Fruit fly (Drosophila melanogaster) whole organism, embryonic: ENCODE results near the gene prd.

Source experiments
- Bteb2 ChIP-seq: fragments of 200-800 bp; sonication (Bioruptor generic); optimal IDR thresholded peaks from 2 replicates; lab custom pipeline; 2016; ENCODE audit warnings: missing biosample characterization, missing genetic modification characterization
- CG1024 ChIP-seq: fragments of 200-800 bp; sonication (Bioruptor generic); IDR thresholded peaks from 2 replicates; pipeline ENCODE4 v1.3.6; 2022; ENCODE audit warnings: missing biosample characterization, missing genetic modification characterization
- CG10959 ChIP-seq: fragments of 200-800 bp; sonication (Bioruptor generic); IDR thresholded peaks from 2 replicates; pipeline ENCODE4 v1.3.6; 2022; ENCODE audit warnings: missing biosample characterization, missing genetic modification characterization
- CG14050 ChIP-seq: fragments of 200-800 bp; sonication (Bioruptor generic); IDR thresholded peaks from 3 replicates; pipeline ENCODE4 v1.3.6; 2022; ENCODE audit warnings: missing biosample characterization, missing genetic modification characterization
- CG14710 ChIP-seq: fragments of 200-800 bp; sonication (Bioruptor generic); optimal IDR thresholded peaks from 3 replicates; lab custom pipeline; 2019; ENCODE audit warnings: missing biosample characterization, mild to moderate bottlenecking, missing genetic modification characterization, moderate library complexity
- CG16813 ChIP-seq: fragments of 200-800 bp; sonication (Bioruptor generic); IDR thresholded peaks from 3 replicates; pipeline ENCODE4 v1.3.6; 2022; ENCODE audit warnings: missing biosample characterization, missing genetic modification characterization; ENCODE audit not compliant: partially characterized antibody
- CG17361 ChIP-seq: fragments of 200-800 bp; sonication (Bioruptor generic); IDR thresholded peaks from 3 replicates; pipeline ENCODE4 v1.3.6; 2022; ENCODE audit warnings: missing biosample characterization, missing genetic modification characterization
- CG18262 ChIP-seq: fragments of 200-800 bp; optimal IDR thresholded peaks from 3 replicates; lab custom pipeline; 2019; ENCODE audit warnings: missing biosample characterization, mild to moderate bottlenecking, missing genetic modification characterization, moderate library complexity
- CG2712 ChIP-seq: fragments of 200-800 bp; optimal IDR thresholded peaks from 3 replicates; lab custom pipeline; 2019; ENCODE audit warnings: missing biosample characterization, mild to moderate bottlenecking, missing genetic modification characterization, moderate library complexity
- CG32532 ChIP-seq: fragments of 200-800 bp; sonication (Bioruptor generic); IDR thresholded peaks from 2 replicates; pipeline ENCODE4 v1.3.6; 2022; ENCODE audit warnings: missing biosample characterization, missing genetic modification characterization
- CG42726 ChIP-seq: fragments of 200-800 bp; sonication (Bioruptor generic); IDR thresholded peaks from 2 replicates; pipeline ENCODE4 v1.3.6; 2022; ENCODE audit warnings: missing biosample characterization, missing genetic modification characterization; ENCODE audit not compliant: partially characterized antibody
- CG6654 ChIP-seq: fragments of 200-800 bp; sonication (Bioruptor generic); optimal IDR thresholded peaks from 2 replicates; lab custom pipeline; 2017; ENCODE audit warnings: missing biosample characterization, mild to moderate bottlenecking, missing genetic modification characterization
- CG6765 ChIP-seq: fragments of 200-800 bp; sonication (Bioruptor generic); optimal IDR thresholded peaks from 3 replicates; lab custom pipeline; 2017; ENCODE audit warnings: missing biosample characterization, mild to moderate bottlenecking, missing genetic modification characterization
- CG7963 ChIP-seq: fragments of 200-800 bp; sonication (Bioruptor generic); IDR thresholded peaks from 3 replicates; pipeline ENCODE4 v1.3.6; 2022; ENCODE audit warnings: missing biosample characterization, missing genetic modification characterization; ENCODE audit not compliant: partially characterized antibody
- CHES-1-like ChIP-seq: fragments of 200-800 bp; sonication (Bioruptor generic); optimal IDR thresholded peaks from 2 replicates; lab custom pipeline; 2016; ENCODE audit warnings: missing biosample characterization, missing genetic modification characterization
- Doc3 ChIP-seq: fragments of 200-800 bp; sonication (Bioruptor generic); IDR thresholded peaks from 3 replicates; pipeline ENCODE4 v1.3.6; 2022; ENCODE audit warnings: missing biosample characterization, missing genetic modification characterization; ENCODE audit not compliant: partially characterized antibody
- Drgx ChIP-seq: fragments of 200-800 bp; sonication (Bioruptor generic); IDR thresholded peaks from 2 replicates; pipeline ENCODE4 v1.3.6; 2022; ENCODE audit warnings: missing biosample characterization, missing genetic modification characterization
- E2f1 ChIP-seq: fragments of 200-800 bp; sonication (Bioruptor generic); IDR thresholded peaks from 2 replicates; pipeline ENCODE4 v1.3.6; 2022; ENCODE audit warnings: missing biosample characterization, missing genetic modification characterization
- Eip74EF ChIP-seq, 2 experiments: fragments of 200-800 bp in 1 of 2; fragments of >200 bp in 1 of 2; sonication (Bioruptor generic) in 1 of 2; optimal IDR thresholded peaks; 2 replicates each; lab custom pipeline; 2017 to 2019; ENCODE audit warnings: missing biosample characterization in 2 of 2, missing genetic modification characterization in 2 of 2, mild to moderate bottlenecking in 1 of 2, moderate library complexity in 1 of 2
- Jarid2 ChIP-seq: fragments of 200-800 bp; sonication (Bioruptor generic); optimal IDR thresholded peaks from 3 replicates; lab custom pipeline; 2017; ENCODE audit warnings: mild to moderate bottlenecking, missing biosample characterization, missing genetic modification reagents, missing genetic modification characterization
- MBD-R2 ChIP-seq: fragments of 200-800 bp; sonication (Bioruptor generic); IDR thresholded peaks from 2 replicates; pipeline ENCODE4 v1.3.6; 2022; ENCODE audit warnings: missing biosample characterization, missing genetic modification characterization
- Meics ChIP-seq: fragments of 200-800 bp; sonication (Bioruptor generic); optimal IDR thresholded peaks from 2 replicates; lab custom pipeline; 2017; ENCODE audit warnings: missing biosample characterization, mild to moderate bottlenecking, missing genetic modification characterization
- Side ChIP-seq: fragments of 200-800 bp; sonication (Bioruptor generic); optimal IDR thresholded peaks from 2 replicates; lab custom pipeline; 2016; ENCODE audit warnings: missing biosample characterization, missing genetic modification characterization
- Stat92E ChIP-seq, 3 experiments: fragments of >200 bp in 2 of 3; fragments of 200-800 bp in 1 of 3; sonication (Bioruptor generic) in 1 of 3; optimal IDR thresholded peaks; 2 replicates each; lab custom pipeline; 2017 to 2019; ENCODE audit warnings: missing biosample characterization in 3 of 3, missing genetic modification characterization in 3 of 3, mild to moderate bottlenecking in 1 of 3, moderate library complexity in 1 of 3
- Taf1 ChIP-seq: fragments of 200-800 bp; sonication (Bioruptor generic); IDR thresholded peaks from 2 replicates; pipeline ENCODE4 v1.3.6; 2022; ENCODE audit warnings: missing biosample characterization, missing genetic modification characterization
- btn ChIP-seq: fragments of 200-800 bp; sonication (Bioruptor generic); optimal IDR thresholded peaks from 2 replicates; lab custom pipeline; 2016; ENCODE audit warnings: missing biosample characterization, missing genetic modification characterization
- crp ChIP-seq, 2 experiments: fragments of 200-800 bp; sonication (Bioruptor generic); optimal IDR thresholded peaks; 2 replicates in 1 of 2; 3 replicates in 1 of 2; lab custom pipeline; 2017; ENCODE audit warnings: missing biosample characterization in 2 of 2, missing genetic modification characterization in 2 of 2, mild to moderate bottlenecking in 1 of 2, moderate library complexity in 1 of 2
- cwo ChIP-seq: fragments of 200-800 bp; sonication (Bioruptor generic); optimal IDR thresholded peaks from 3 replicates; lab custom pipeline; 2017; ENCODE audit warnings: missing biosample characterization, missing genetic modification characterization, mild to moderate bottlenecking, moderate library complexity, missing genetic modification reagents
- gce ChIP-seq: fragments of 200-800 bp; sonication (Bioruptor generic); IDR thresholded peaks from 3 replicates; pipeline ENCODE4 v1.3.6; 2022; ENCODE audit warnings: missing biosample characterization, missing genetic modification characterization
- gfzf ChIP-seq: fragments of 200-800 bp; sonication (Bioruptor generic); optimal IDR thresholded peaks from 2 replicates; lab custom pipeline; 2016; ENCODE audit warnings: missing biosample characterization, mild to moderate bottlenecking, missing genetic modification characterization, moderate library complexity
- pnt ChIP-seq: fragments of 200-800 bp; sonication (Bioruptor generic); optimal IDR thresholded peaks from 3 replicates; lab custom pipeline; 2016; ENCODE audit warnings: missing biosample characterization, missing genetic modification characterization
- sim ChIP-seq: fragments of 200-800 bp; sonication (Bioruptor generic); IDR thresholded peaks from 2 replicates; pipeline ENCODE4 v1.3.6; 2022; ENCODE audit warnings: missing biosample characterization, missing genetic modification characterization
- tna ChIP-seq: fragments of 200-800 bp; sonication (Bioruptor generic); IDR thresholded peaks from 2 replicates; pipeline ENCODE4 v1.3.6; 2022; ENCODE audit warnings: missing biosample characterization, missing genetic modification characterization; ENCODE audit not compliant: partially characterized antibody
- trh ChIP-seq: fragments of 200-800 bp; sonication (Bioruptor generic); optimal IDR thresholded peaks from 2 replicates; lab custom pipeline; 2016; ENCODE audit warnings: missing biosample characterization, missing genetic modification characterization
- ttk ChIP-seq: fragments of 200-800 bp; sonication (Bioruptor generic); IDR thresholded peaks from 2 replicates; pipeline ENCODE4 v2.1.2; 2022; ENCODE audit warnings: missing biosample characterization, missing genetic modification characterization
- vnd ChIP-seq: fragments of 200-800 bp; sonication (Bioruptor generic); IDR thresholded peaks from 3 replicates; pipeline ENCODE4 v1.3.6; 2022; ENCODE audit warnings: missing biosample characterization, missing genetic modification characterization; ENCODE audit not compliant: partially characterized antibody
- zen ChIP-seq: fragments of 200-800 bp; sonication (Bioruptor generic); optimal IDR thresholded peaks from 3 replicates; lab custom pipeline; 2018; ENCODE audit warnings: missing biosample characterization, mild to moderate bottlenecking, missing genetic modification characterization, moderate library complexity
- zfh1 ChIP-seq: fragments of 200-800 bp; sonication (Bioruptor generic); IDR thresholded peaks from 3 replicates; pipeline ENCODE4 v1.3.6; 2022; ENCODE audit warnings: missing biosample characterization, missing genetic modification characterization

prd gene

DNA sequence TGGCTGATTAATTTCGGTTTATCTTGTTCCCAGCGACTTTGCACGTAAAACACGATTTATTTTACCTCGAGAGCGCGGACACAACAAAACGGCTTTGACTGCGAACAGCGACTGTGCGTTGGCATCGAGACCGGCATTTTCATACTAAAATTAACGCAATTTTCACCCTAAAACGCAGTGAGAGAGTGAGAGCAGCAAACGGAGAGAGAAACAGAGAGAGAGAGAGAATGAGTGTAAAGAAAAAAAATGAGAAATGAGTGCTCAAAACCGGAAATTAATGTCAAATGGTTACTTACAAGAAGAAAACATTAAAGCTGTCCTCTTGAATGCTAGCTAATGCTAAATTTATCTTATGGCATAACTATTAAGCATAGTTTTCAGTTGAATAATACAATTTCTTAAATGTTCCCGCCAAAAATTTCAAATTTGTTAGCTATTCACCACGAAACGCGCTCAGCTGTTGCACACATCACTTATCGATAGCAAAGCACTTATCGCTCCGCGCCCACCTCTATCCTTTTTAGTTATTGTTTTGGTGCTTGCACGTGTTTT, 29.7 kb downstream of the prd start, which contains the start of the genes JhI-21, RpL7-like and CG34164 (continued):
- TF ChIP-seq sim (no peak), Eip74EF (GFP tag; optimal IDR thresholded peaks at IDR 0.05; lab: Kevin White, UChicago) (peak in 1 of 2 experiments; percentile 35), CHES-1-like (GFP tag; lab: Kevin White, UChicago) (no peak), gce (GFP tag; lab: Robert Waterston, UW) (0 out of 3 replicates have a peak, but pooled peaks have one; percentile 31), CG6765 (GFP tag; lab: Kevin White, UChicago) (peak; percentile 9), Drgx (GFP tag; lab: Robert Waterston, UW) (0 out of 2 replicates have a peak, but pooled peaks have one; percentile 18), tna (peak; percentile 17; the same call in 1 of the 2 replicates), CG18262 (tag; lab: Kevin White, UChicago) (peak; percentile 21), Side (GFP tag; lab: Kevin White, UChicago) (peak; percentile 12), ttk (GFP tag; lab: Robert Waterston, UW) (peak; percentile 58; the same call in 1 of the 2 replicates), btn (GFP tag; lab: Kevin White, UChicago) (no peak), Meics (GFP tag; lab: Kevin White, UChicago) (peak; percentile 22), zen (tag; lab: Kevin White, UChicago) (peak; percentile 8), CG10959 (GFP tag; lab: Robert Waterston, UW) (no peak), pnt (no peak), cwo (GFP tag; lab: Kevin White, UChicago) (peak; percentile 71), CG14710 (tag; lab: Kevin White, UChicago) (peak; percentile 61), CG2712 (tag; lab: Kevin White, UChicago) (peak; percentile 14), CG32532 (GFP tag; lab: Robert Waterston, UW) (peak; percentile 65; the same call in 1 of the 2 replicates), Bteb2 (peak; percentile 13), E2f1 (GFP tag; lab: Robert Waterston, UW) (peak; percentile 19; the same call in 1 of the 2 replicates), MBD-R2 (GFP tag; lab: Robert Waterston, UW) (peak; percentile 63; the same call in 1 of the 2 replicates), zfh1 (GFP tag; lab: Robert Waterston, UW) (peak; percentile 30; the same call in 1 of the 3 replicates), CG16813 (GFP tag; lab: Robert Waterston, UW) (peak; percentile 56; the same call in 2 of the 3 replicates), CG42726 (GFP tag; lab: Robert Waterston, UW) (peak; percentile 49; the same call in 1 of the 2 replicates), Doc3 (GFP tag; lab: Robert Waterston, UW) (0 out of 3 replicates have a peak, but pooled peaks have one; percentile 53), CG14050 (GFP tag; lab: Robert Waterston, UW) (no peak), Jarid2 (GFP tag; lab: Kevin White, UChicago) (peak; percentile 77), crp (GFP tag; optimal IDR thresholded peaks at IDR 0.05; lab: Kevin White, UChicago) (peak in 1 of 2 experiments; percentile 79), trh (GFP tag; lab: Kevin White, UChicago) (no peak), Taf1 (no peak), Stat92E (GFP tag; optimal IDR thresholded peaks at IDR 0.05; lab: Kevin White, UChicago) (peak in 1 of 3 experiments; percentile 64), CG17361 (GFP tag; lab: Robert Waterston, UW) (peak; percentile 31; the same call in 1 of the 3 replicates), CG7963 (GFP tag; lab: Robert Waterston, UW) (peak; percentile 60; the same call in 2 of the 3 replicates), CG6654 (GFP tag; lab: Kevin White, UChicago) (no peak), gfzf (GFP tag; lab: Kevin White, UChicago) (peak; percentile 23), vnd (GFP tag; lab: Robert Waterston, UW) (0 out of 3 replicates have a peak, but pooled peaks have one; percentile 20), CG1024 (GFP tag; lab: Robert Waterston, UW) (peak; percentile 35; the same call in 1 of the 2 replicates)
- TF ChIP-seq, all 482 proteins: peak for 100
